Worm (Caenorhabditis elegans) whole organism, young adult: ENCODE results near the gene F58E6.4.

Source experiments
- F37B4.10 ChIP-seq: fragments of 200-800 bp; sonication (Bioruptor generic); IDR thresholded peaks from 2 replicates; pipeline ENCODE4 v1.3.6; 2022; ENCODE audit warnings: missing genetic modification characterization, missing compliant biosample characterization
- F39B2.1 ChIP-seq: fragments of 200-800 bp; sonication (Bioruptor generic); IDR thresholded peaks from 2 replicates; pipeline ENCODE4 v1.3.6; 2022; ENCODE audit warnings: missing genetic modification reagents, missing genetic modification characterization, missing compliant biosample characterization
- ama-1 ChIP-seq, 3 experiments: fragments of 150-350 bp in 1 of 3; sonication (generic microtip) in 2 of 3; optimal IDR thresholded peaks; 2 replicates each; lab custom pipeline; 2014 to 2018; ENCODE audit warnings: missing biosample characterization in 2 of 3, missing genetic modification characterization in 2 of 3, missing genetic modification reagents in 2 of 3
- attf-5 ChIP-seq: fragments of 200-800 bp; sonication (Bioruptor generic); optimal IDR thresholded peaks from 2 replicates; lab custom pipeline; 2018; ENCODE audit warnings: mild to moderate bottlenecking, missing genetic modification characterization, missing compliant biosample characterization
- nfya-1 ChIP-seq: sonication (generic microtip); optimal IDR thresholded peaks from 2 replicates; lab custom pipeline; 2017; ENCODE audit warnings: antibody characterized with exemption, missing compliant biosample characterization, missing genetic modification characterization, borderline replicate concordance; ENCODE audit not compliant: insufficient read depth
- pha-4 ChIP-seq: fragments of 150-350 bp; sonication (generic microtip); optimal IDR thresholded peaks from 2 replicates; lab custom pipeline; 2014; ENCODE audit warnings: missing biosample characterization, missing genetic modification reagents, missing genetic modification characterization
- sdz-38 ChIP-seq: sonication (generic microtip); optimal IDR thresholded peaks from 2 replicates; lab custom pipeline; 2016; ENCODE audit warnings: missing genotype, missing genetic modification characterization, missing compliant biosample characterization
- sea-2 ChIP-seq: fragments of 200-800 bp; sonication (Bioruptor generic); IDR thresholded peaks from 2 replicates; pipeline ENCODE4 v1.3.6; 2022; ENCODE audit warnings: missing genetic modification characterization, missing compliant biosample characterization
- unc-62 ChIP-seq: fragments of 150-350 bp; optimal IDR thresholded peaks from 2 replicates; lab custom pipeline; 2014; ENCODE audit warnings: missing biosample characterization, missing genetic modification reagents, missing genetic modification characterization

- TF ChIP-seq ama-1 (optimal IDR thresholded peaks at IDR 0.05; lab: Kevin White, UChicago) (no peak), ama-1 (GFP tag; optimal IDR thresholded peaks at IDR 0.05; lab: Kevin White, UChicago) (no peak), unc-62 (GFP tag; lab: Kevin White, UChicago) (no peak), nfya-1 (tag; lab: Kevin White, UChicago) (no peak), sea-2 (no peak), pha-4 (tag; lab: Kevin White, UChicago) (no peak), F37B4.10 (GFP tag; lab: Robert Waterston, UW) (no peak), F39B2.1 (GFP tag; lab: Robert Waterston, UW) (no peak), attf-5 (GFP tag; lab: Kevin White, UChicago) (no peak), sdz-38 (tag; lab: Kevin White, UChicago) (no peak)
These were observed 24.5 kb downstream of the F58E6.4 start for ce11 chrV:9725719-9726118.
